Fruit fly (Drosophila melanogaster): ENCODE measurements around the gene CG3191.
A peak's percentile ranks its signal among the peaks of the same experiment; 100 is the strongest.

The CG3191 gene

DNA sequence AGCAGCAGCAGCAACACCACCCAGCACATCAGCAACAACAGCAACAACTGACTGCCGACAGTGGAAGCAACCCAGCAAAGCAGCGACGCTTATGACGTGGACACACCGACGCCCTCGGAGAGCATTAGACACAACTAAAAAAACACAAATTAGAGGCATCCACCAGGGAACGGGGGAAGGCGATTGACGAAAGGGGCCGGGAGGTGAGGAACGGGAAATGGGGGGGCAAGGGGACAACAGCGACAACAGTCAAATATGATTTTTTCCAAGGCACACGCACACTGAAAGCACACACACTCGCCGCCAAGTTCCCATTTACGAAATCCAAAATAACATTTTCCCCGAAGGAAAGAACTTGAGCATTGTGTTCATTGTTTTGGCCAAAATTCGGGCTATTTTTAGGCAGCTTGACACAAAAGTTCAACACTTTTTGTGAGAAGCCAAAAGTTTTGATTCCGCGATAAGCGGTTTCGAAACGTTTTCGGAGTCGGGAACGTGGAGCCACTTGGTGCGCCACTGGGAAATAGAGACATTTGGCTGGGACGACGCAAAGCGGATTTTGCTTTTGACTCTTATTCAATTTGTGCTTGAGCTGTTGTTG, 43.1 kb downstream of the CG3191 start (continued):
- no peak for TF ChIP-seq CG16815 (GFP tag; optimal IDR thresholded peaks at IDR 0.05)
- TF ChIP-seq Jarid2 (GFP tag; optimal IDR thresholded peaks at IDR 0.05): no peak
- no peak for TF ChIP-seq CG7928 (GFP tag; optimal IDR thresholded peaks at IDR 0.05)
- no peak for TF ChIP-seq CG3407 (GFP tag; optimal IDR thresholded peaks at IDR 0.05)
- TF ChIP-seq H15 (GFP tag; IDR thresholded peaks at IDR 0.05): no peak
- peak; percentile 65 for TF ChIP-seq Ptx1 (GFP tag; IDR thresholded peaks at IDR 0.05)
- no peak for TF ChIP-seq lbe (GFP tag; optimal IDR thresholded peaks at IDR 0.05)
- TF ChIP-seq yki (optimal IDR thresholded peaks at IDR 0.05): no peak
- no peak for TF ChIP-seq CG3065 (GFP tag; optimal IDR thresholded peaks at IDR 0.05)
- no peak for TF ChIP-seq nerfin-2 (GFP tag; IDR thresholded peaks at IDR 0.05; ENCODE audit: partially characterized antibody)
- TF ChIP-seq CG10543 (GFP tag; optimal IDR thresholded peaks at IDR 0.05): peak; percentile 73
- peak; percentile 47; the same call in 2 of the 3 replicates for TF ChIP-seq Aef1 (GFP tag; IDR thresholded peaks at IDR 0.05)
- peak; percentile 22 for TF ChIP-seq CG18599 (GFP tag; optimal IDR thresholded peaks at IDR 0.05)
- no peak for TF ChIP-seq Neu2 (GFP tag; optimal IDR thresholded peaks at IDR 0.05; ENCODE audit: borderline replicate concordance)
- TF ChIP-seq CG6791 (GFP tag; IDR thresholded peaks at IDR 0.05; ENCODE audit: partially characterized antibody): no peak
- TF ChIP-seq B-H2 (GFP tag; optimal IDR thresholded peaks at IDR 0.05): no peak
- TF ChIP-seq Hmx (GFP tag; optimal IDR thresholded peaks at IDR 0.05): no peak
- no peak for TF ChIP-seq CG2129 (GFP tag; IDR thresholded peaks at IDR 0.05; ENCODE audit: partially characterized antibody)
- TF ChIP-seq CHES-1-like (GFP tag; optimal IDR thresholded peaks at IDR 0.05): no peak
- TF ChIP-seq CG8388 (GFP tag; optimal IDR thresholded peaks at IDR 0.05): no peak
- TF ChIP-seq CG32532 (GFP tag; IDR thresholded peaks at IDR 0.05): no peak
- TF ChIP-seq scrt (GFP tag; optimal IDR thresholded peaks at IDR 0.05): no peak
- no peak for TF ChIP-seq CG13624 (GFP tag; optimal IDR thresholded peaks at IDR 0.05)
- TF ChIP-seq ash1 (GFP tag; optimal IDR thresholded peaks at IDR 0.05): no peak
- TF ChIP-seq CG17912 (GFP tag; optimal IDR thresholded peaks at IDR 0.05): no peak
- TF ChIP-seq Nf-YB (GFP tag; optimal IDR thresholded peaks at IDR 0.05): no peak
- no peak for TF ChIP-seq Hr39 (optimal IDR thresholded peaks at IDR 0.05)
- TF ChIP-seq CG11247 (GFP tag; IDR thresholded peaks at IDR 0.05): no peak
- TF ChIP-seq Ets97D (GFP tag; optimal IDR thresholded peaks at IDR 0.05): no peak
- no peak for TF ChIP-seq CG10321 (GFP tag; IDR thresholded peaks at IDR 0.05)
- TF ChIP-seq Ssrp (tag; optimal IDR thresholded peaks at IDR 0.05): no peak
- no peak for TF ChIP-seq eve (GFP tag; optimal IDR thresholded peaks at IDR 0.05)
- TF ChIP-seq CG13894 (tag; optimal IDR thresholded peaks at IDR 0.05): no peak
- no peak for TF ChIP-seq Sry-β (GFP tag; optimal IDR thresholded peaks at IDR 0.05)
- no peak for TF ChIP-seq corto (GFP tag; optimal IDR thresholded peaks at IDR 0.05)
- TF ChIP-seq CG17612 (GFP tag; IDR thresholded peaks at IDR 0.05): no peak
- TF ChIP-seq zen2 (GFP tag; IDR thresholded peaks at IDR 0.05; ENCODE audit: partially characterized antibody): no peak
- no peak for TF ChIP-seq Side (GFP tag; optimal IDR thresholded peaks at IDR 0.05)
- TF ChIP-seq Chrac-16 (GFP tag; optimal IDR thresholded peaks at IDR 0.05): no peak
- no peak for TF ChIP-seq CG4820 (GFP tag; optimal IDR thresholded peaks at IDR 0.05)
- no peak for TF ChIP-seq pros (GFP tag; optimal IDR thresholded peaks at IDR 0.05)
- TF ChIP-seq CG17359 (tag; optimal IDR thresholded peaks at IDR 0.05): no peak
- no peak for TF ChIP-seq NFAT (GFP tag; IDR thresholded peaks at IDR 0.05)
- no peak for TF ChIP-seq CG17328 (GFP tag; IDR thresholded peaks at IDR 0.05)
- no peak for TF ChIP-seq ci (GFP tag; IDR thresholded peaks at IDR 0.05)
- TF ChIP-seq psq (GFP tag; optimal IDR thresholded peaks at IDR 0.05): no peak
- no peak for TF ChIP-seq jumu (GFP tag; optimal IDR thresholded peaks at IDR 0.05)
- TF ChIP-seq Mad (GFP tag; optimal IDR thresholded peaks at IDR 0.05): no peak
- no peak for TF ChIP-seq Mes4 (GFP tag; optimal IDR thresholded peaks at IDR 0.05)
- no peak for TF ChIP-seq CG8765 (GFP tag; IDR thresholded peaks at IDR 0.05)
- TF ChIP-seq CG11695 (GFP tag; IDR thresholded peaks at IDR 0.05): no peak
- TF ChIP-seq CG14441 (GFP tag; IDR thresholded peaks at IDR 0.05): no peak

Measured in whole organism, embryonic.